Worm (Caenorhabditis elegans) whole organism, young adult: Measurements from ENCODE around the gene F53A2.11.

ENCODE experiments used
- F10E7.11 ChIP-seq: sonication (generic microtip); optimal IDR thresholded peaks from 2 replicates; lab custom pipeline; 2017; ENCODE audit warnings: mild to moderate bottlenecking, missing genetic modification characterization, moderate library complexity, missing compliant biosample characterization
- F22D6.2 ChIP-seq: sonication (generic microtip); optimal IDR thresholded peaks from 2 replicates; lab custom pipeline; 2016; ENCODE audit warnings: mild to moderate bottlenecking, missing genetic modification characterization, missing compliant biosample characterization
- F49E8.2 ChIP-seq: sonication (generic microtip); optimal IDR thresholded peaks from 3 replicates; lab custom pipeline; 2017; ENCODE audit warnings: missing genetic modification characterization, mild to moderate bottlenecking, missing compliant biosample characterization, antibody characterized with exemption, moderate library complexity; ENCODE audit not compliant: insufficient read depth
- F55B11.4 ChIP-seq: sonication (generic microtip); optimal IDR thresholded peaks from 2 replicates; lab custom pipeline; 2016; ENCODE audit warnings: missing compliant biosample characterization, missing genetic modification characterization, borderline replicate concordance; ENCODE audit not compliant: insufficient read depth
- K11D2.4 ChIP-seq: fragments of 200-800 bp; sonication (Bioruptor generic); IDR thresholded peaks from 2 replicates; pipeline ENCODE4 v1.3.6; 2022; ENCODE audit warnings: missing genetic modification reagents, missing genetic modification characterization, missing compliant biosample characterization
- Y56A3A.18 ChIP-seq: fragments of 200-800 bp; sonication (Bioruptor generic); IDR thresholded peaks from 2 replicates; pipeline ENCODE4 v1.3.6; 2022; ENCODE audit warnings: missing genetic modification reagents, missing genetic modification characterization, missing compliant biosample characterization
- Y79H2A.3 ChIP-seq: fragments of 200-800 bp; sonication (Bioruptor generic); conservative IDR thresholded peaks from 2 replicates; pipeline ENCODE4 v1.3.6; 2022; ENCODE audit warnings: missing genetic modification reagents, missing genetic modification characterization, missing compliant biosample characterization
- Y95B8A.8 ChIP-seq: fragments of 200-800 bp; sonication (Bioruptor generic); IDR thresholded peaks from 2 replicates; pipeline ENCODE4 v1.3.6; 2022; ENCODE audit warnings: missing genetic modification reagents, missing genetic modification characterization, missing compliant biosample characterization
- ama-1 ChIP-seq, 3 experiments: fragments of 150-350 bp in 1 of 3; sonication (generic microtip) in 2 of 3; optimal IDR thresholded peaks; 2 replicates each; lab custom pipeline; 2014 to 2018; ENCODE audit warnings: missing biosample characterization in 2 of 3, missing genetic modification characterization in 2 of 3, missing genetic modification reagents in 2 of 3
- attf-5 ChIP-seq: fragments of 200-800 bp; sonication (Bioruptor generic); optimal IDR thresholded peaks from 2 replicates; lab custom pipeline; 2018; ENCODE audit warnings: mild to moderate bottlenecking, missing genetic modification characterization, missing compliant biosample characterization
- attf-6 ChIP-seq: fragments of 200-800 bp; sonication (Bioruptor generic); IDR thresholded peaks from 2 replicates; pipeline ENCODE4 v1.3.6; 2022; ENCODE audit warnings: missing genetic modification reagents, missing genetic modification characterization, missing compliant biosample characterization
- bed-2 ChIP-seq: fragments of 200-800 bp; sonication (Bioruptor generic); IDR thresholded peaks from 2 replicates; pipeline ENCODE4 v1.3.6; 2022; ENCODE audit warnings: missing genetic modification reagents, missing genetic modification characterization, missing compliant biosample characterization
- cebp-1 ChIP-seq, 2 experiments: fragments of 200-800 bp in 1 of 2; sonication (Bioruptor generic) in 1 of 2; sonication (generic microtip) in 1 of 2; IDR thresholded peaks in 1 of 2; optimal IDR thresholded peaks in 1 of 2; 2 replicates each; pipeline versions ENCODE4 v1.3.6 to Lab custom; 2017 to 2022; ENCODE audit warnings: missing compliant biosample characterization in 2 of 2, missing genetic modification characterization in 2 of 2, mild to moderate bottlenecking in 1 of 2, missing genetic modification reagents in 1 of 2, moderate library complexity in 1 of 2
- ceh-79 ChIP-seq: sonication (generic microtip); optimal IDR thresholded peaks from 2 replicates; lab custom pipeline; 2017; ENCODE audit warnings: mild to moderate bottlenecking, missing genetic modification characterization, missing compliant biosample characterization
- ceh-91 ChIP-seq: fragments of 200-800 bp; sonication (Bioruptor generic); IDR thresholded peaks from 2 replicates; pipeline ENCODE4 v1.3.6; 2022; ENCODE audit warnings: missing genetic modification reagents, missing genetic modification characterization, missing compliant biosample characterization
- dox-1 ChIP-seq: fragments of 200-800 bp; sonication (Bioruptor generic); IDR thresholded peaks from 2 replicates; pipeline ENCODE4 v1.3.6; 2022; ENCODE audit warnings: missing genetic modification reagents, missing genetic modification characterization, missing compliant biosample characterization
- egl-44 ChIP-seq: fragments of 200-800 bp; sonication (Bioruptor generic); IDR thresholded peaks from 2 replicates; pipeline ENCODE4 v1.3.6; 2022; ENCODE audit warnings: missing genetic modification reagents, missing genetic modification characterization, missing compliant biosample characterization
- ekl-4 ChIP-seq: fragments of 200-800 bp; sonication (Bioruptor generic); IDR thresholded peaks from 2 replicates; pipeline ENCODE4 v1.3.6; 2022; ENCODE audit warnings: missing genetic modification reagents, missing genetic modification characterization, missing compliant biosample characterization
- hlh-12 ChIP-seq: sonication (generic microtip); optimal IDR thresholded peaks from 2 replicates; lab custom pipeline; 2016; ENCODE audit warnings: missing genetic modification characterization, missing compliant biosample characterization
- hlh-26 ChIP-seq: fragments of 200-800 bp; sonication (Bioruptor generic); conservative IDR thresholded peaks from 2 replicates; pipeline ENCODE4 v1.3.6; 2022; ENCODE audit warnings: missing genetic modification reagents, missing genetic modification characterization, missing compliant biosample characterization
- hmg-20 ChIP-seq: fragments of 200-800 bp; sonication (Bioruptor generic); IDR thresholded peaks from 2 replicates; pipeline ENCODE4 v1.3.6; 2022; ENCODE audit warnings: missing genetic modification reagents, missing genetic modification characterization, missing compliant biosample characterization
- let-526 ChIP-seq: fragments of 200-800 bp; sonication (Bioruptor generic); IDR thresholded peaks from 2 replicates; pipeline ENCODE4 v1.3.6; 2022; ENCODE audit warnings: missing genetic modification reagents, missing genetic modification characterization, missing compliant biosample characterization
- lin-40 ChIP-seq: sonication (generic microtip); optimal IDR thresholded peaks from 2 replicates; lab custom pipeline; 2016; ENCODE audit warnings: missing genetic modification characterization, mild to moderate bottlenecking, missing compliant biosample characterization, missing genotype, missing genetic modification reagents
- lsy-27 ChIP-seq: sonication (generic microtip); optimal IDR thresholded peaks from 2 replicates; lab custom pipeline; 2017; ENCODE audit warnings: missing genetic modification characterization, mild to moderate bottlenecking, missing compliant biosample characterization, antibody characterized with exemption, missing genotype, borderline replicate concordance; ENCODE audit not compliant: insufficient read depth
- madf-3 ChIP-seq: fragments of 200-800 bp; sonication (Bioruptor generic); IDR thresholded peaks from 2 replicates; pipeline ENCODE4 v1.3.6; 2022; ENCODE audit warnings: missing genetic modification reagents, missing genetic modification characterization, missing compliant biosample characterization
- madf-8 ChIP-seq: fragments of 200-800 bp; sonication (Bioruptor generic); conservative IDR thresholded peaks from 2 replicates; pipeline ENCODE4 v1.3.6; 2022; ENCODE audit warnings: missing genetic modification reagents, missing genetic modification characterization, missing compliant biosample characterization
- mxl-1 ChIP-seq: sonication (generic microtip); optimal IDR thresholded peaks from 2 replicates; lab custom pipeline; 2016; ENCODE audit warnings: missing genetic modification characterization, missing compliant biosample characterization
- nfyb-1 ChIP-seq: fragments of 200-800 bp; sonication (Bioruptor generic); IDR thresholded peaks from 2 replicates; pipeline ENCODE4 v1.3.6; 2022; ENCODE audit warnings: missing genetic modification reagents, missing genetic modification characterization, missing compliant biosample characterization
- nhr-120 ChIP-seq: fragments of 200-800 bp; sonication (Bioruptor generic); IDR thresholded peaks from 2 replicates; pipeline ENCODE4 v1.3.6; 2022; ENCODE audit warnings: missing genetic modification characterization, missing compliant biosample characterization
- nhr-27 ChIP-seq: fragments of 200-800 bp; sonication (Bioruptor generic); optimal IDR thresholded peaks from 2 replicates; lab custom pipeline; 2018; ENCODE audit warnings: mild to moderate bottlenecking, missing genetic modification characterization, moderate library complexity, missing compliant biosample characterization
- nhr-80 ChIP-seq: sonication (generic microtip); optimal IDR thresholded peaks from 2 replicates; lab custom pipeline; 2016; ENCODE audit warnings: missing genetic modification characterization, missing compliant biosample characterization
- pbrm-1 ChIP-seq: fragments of 200-800 bp; sonication (Bioruptor generic); IDR thresholded peaks from 2 replicates; pipeline ENCODE4 v1.3.6; 2022; ENCODE audit warnings: missing genetic modification reagents, missing genetic modification characterization, missing compliant biosample characterization
- pha-4 ChIP-seq: fragments of 150-350 bp; sonication (generic microtip); optimal IDR thresholded peaks from 2 replicates; lab custom pipeline; 2014; ENCODE audit warnings: missing biosample characterization, missing genetic modification reagents, missing genetic modification characterization
- rcor-1 ChIP-seq: fragments of 200-800 bp; sonication (Bioruptor generic); IDR thresholded peaks from 2 replicates; pipeline ENCODE4 v1.3.6; 2022; ENCODE audit warnings: missing genetic modification reagents, missing genetic modification characterization, missing compliant biosample characterization
- sdz-38 ChIP-seq: sonication (generic microtip); optimal IDR thresholded peaks from 2 replicates; lab custom pipeline; 2016; ENCODE audit warnings: missing genotype, missing genetic modification characterization, missing compliant biosample characterization
- sea-2 ChIP-seq: fragments of 200-800 bp; sonication (Bioruptor generic); IDR thresholded peaks from 2 replicates; pipeline ENCODE4 v1.3.6; 2022; ENCODE audit warnings: missing genetic modification characterization, missing compliant biosample characterization
- snpc-1.3 ChIP-seq: sonication (generic microtip); optimal IDR thresholded peaks from 2 replicates; lab custom pipeline; 2017; ENCODE audit warnings: missing genetic modification characterization, mild to moderate bottlenecking, missing compliant biosample characterization, antibody characterized with exemption, moderate library complexity, missing genotype, missing genetic modification reagents; ENCODE audit not compliant: insufficient read depth
- somi-1 ChIP-seq: fragments of 200-800 bp; sonication (Bioruptor generic); optimal IDR thresholded peaks from 2 replicates; lab custom pipeline; 2018; ENCODE audit warnings: mild to moderate bottlenecking, missing genetic modification characterization, missing compliant biosample characterization
- tlf-1 ChIP-seq: fragments of 200-800 bp; sonication (Bioruptor generic); optimal IDR thresholded peaks from 2 replicates; lab custom pipeline; 2018; ENCODE audit warnings: mild to moderate bottlenecking, missing genetic modification characterization, missing compliant biosample characterization
- unc-62 ChIP-seq: fragments of 150-350 bp; optimal IDR thresholded peaks from 2 replicates; lab custom pipeline; 2014; ENCODE audit warnings: missing biosample characterization, missing genetic modification reagents, missing genetic modification characterization
- xnd-1 ChIP-seq: sonication (generic microtip); optimal IDR thresholded peaks from 2 replicates; lab custom pipeline; 2016; ENCODE audit warnings: missing genotype, missing genetic modification reagents, missing genetic modification characterization, missing compliant biosample characterization
- ztf-3 ChIP-seq: fragments of 200-800 bp; sonication (Bioruptor generic); optimal IDR thresholded peaks from 2 replicates; lab custom pipeline; 2018; ENCODE audit warnings: mild to moderate bottlenecking, missing genetic modification characterization, missing compliant biosample characterization
- ztf-6 ChIP-seq: fragments of 200-800 bp; sonication (Bioruptor generic); IDR thresholded peaks from 2 replicates; pipeline ENCODE4 v1.3.6; 2022; ENCODE audit warnings: missing genetic modification reagents, missing genetic modification characterization, missing compliant biosample characterization

The F53A2.11 gene

ce11 chrIII:13343562-13344139, 21.2 kb upstream of the F53A2.11 start (continued):
- no peak for TF ChIP-seq bed-2 (GFP tag; lab: Robert Waterston, UW)
- no peak for TF ChIP-seq xnd-1 (tag; lab: Kevin White, UChicago)
- 0 out of 2 replicates have a peak, but pooled peaks have one; percentile 34 for TF ChIP-seq egl-44
- TF ChIP-seq hlh-26 (GFP tag; lab: Robert Waterston, UW) = no peak
- TF ChIP-seq hmg-20 = no peak
- no peak for TF ChIP-seq F10E7.11 (tag; lab: Kevin White, UChicago)
- TF ChIP-seq sea-2 (GFP tag; lab: Robert Waterston, UW) = no peak
- no peak for TF ChIP-seq nfyb-1
- no peak for TF ChIP-seq rcor-1 (GFP tag; lab: Robert Waterston, UW)
- no peak for TF ChIP-seq pha-4 (tag; lab: Kevin White, UChicago)
- no peak for TF ChIP-seq cebp-1 (GFP tag; IDR thresholded peaks at IDR 0.05; lab: Robert Waterston, UW)
- peak; percentile 1 for TF ChIP-seq cebp-1 (tag; optimal IDR thresholded peaks at IDR 0.05; lab: Kevin White, UChicago)
- TF ChIP-seq lin-40 (tag; lab: Kevin White, UChicago) = no peak
- 0 out of 2 replicates have a peak, but pooled peaks have one; percentile 21 for TF ChIP-seq pbrm-1 (GFP tag; lab: Robert Waterston, UW)
- TF ChIP-seq Y56A3A.18 (GFP tag; lab: Robert Waterston, UW) = no peak
- no peak for TF ChIP-seq ceh-91 (GFP tag; lab: Robert Waterston, UW)
- no peak for TF ChIP-seq K11D2.4 (GFP tag; lab: Robert Waterston, UW)
- TF ChIP-seq hlh-12 (tag; lab: Kevin White, UChicago) = no peak
- TF ChIP-seq, all 124 proteins: peak for 11

- no peak for TF ChIP-seq nhr-120 (GFP tag; lab: Robert Waterston, UW)
- TF ChIP-seq attf-6 = no peak
- TF ChIP-seq dox-1 (GFP tag; lab: Robert Waterston, UW) = no peak
- TF ChIP-seq F49E8.2 = no peak
- no peak for TF ChIP-seq tlf-1
- TF ChIP-seq Y95B8A.8 (GFP tag; lab: Robert Waterston, UW) = no peak
- TF ChIP-seq ceh-79 (tag; lab: Kevin White, UChicago) = no peak
- TF ChIP-seq F55B11.4 (tag; lab: Kevin White, UChicago) = no peak
- TF ChIP-seq sdz-38 (tag; lab: Kevin White, UChicago) = no peak
- no peak for TF ChIP-seq pbrm-1 (GFP tag; lab: Robert Waterston, UW)
- no peak for TF ChIP-seq somi-1 (GFP tag; lab: Kevin White, UChicago)
- no peak for TF ChIP-seq nhr-27 (tag; lab: Kevin White, UChicago)
- TF ChIP-seq snpc-1.3 (tag; lab: Kevin White, UChicago) = no peak
- no peak for TF ChIP-seq ztf-3 (GFP tag; lab: Kevin White, UChicago)
- no peak for TF ChIP-seq F10E7.11 (tag; lab: Kevin White, UChicago)
- TF ChIP-seq let-526 = no peak
These were observed 20.6 kb upstream of the F53A2.11 start, which contains the start of gene ife-1 for ce11 chrIII:13343117-13343516. TSS of gene ife-1 (plus strand) at chrIII:13343417.

- TF ChIP-seq lsy-27 (tag; lab: Kevin White, UChicago) (no peak), snpc-1.3 (tag; lab: Kevin White, UChicago) (no peak), ztf-6 (GFP tag; lab: Robert Waterston, UW) (no peak), ekl-4 (no peak), attf-5 (no peak), Y79H2A.3 (GFP tag; lab: Robert Waterston, UW) (no peak), F22D6.2 (no peak), Y95B8A.8 (GFP tag; lab: Robert Waterston, UW) (no peak), pha-4 (tag; lab: Kevin White, UChicago) (no peak), nhr-120 (GFP tag; lab: Robert Waterston, UW) (no peak), bed-2 (GFP tag; lab: Robert Waterston, UW) (no peak), nhr-80 (tag; lab: Kevin White, UChicago) (no peak), rcor-1 (GFP tag; lab: Robert Waterston, UW) (no peak), madf-8 (GFP tag; lab: Robert Waterston, UW) (no peak), Y56A3A.18 (GFP tag; lab: Robert Waterston, UW) (no peak), mxl-1 (tag; lab: Kevin White, UChicago) (no peak), madf-3 (GFP tag; lab: Robert Waterston, UW) (no peak), unc-62 (GFP tag; lab: Kevin White, UChicago) (no peak), ama-1 (optimal IDR thresholded peaks at IDR 0.05; lab: Kevin White, UChicago) (no peak), ama-1 (GFP tag; optimal IDR thresholded peaks at IDR 0.05; lab: Kevin White, UChicago) (no peak)
These were observed 19.7 kb upstream of the F53A2.11 start, which contains the start of gene dro-1 for ce11 chrIII:13342079-13342734. TSS of gene dro-1 (plus strand) at chrIII:13342684.
